Fruit fly (Drosophila melanogaster) whole organism, pupa: ENCODE results near the gene LManIV.
A peak's percentile ranks its signal among the peaks of the same experiment; 100 is the strongest.

Experiments
- CG10348 ChIP-seq: fragments of 200-800 bp; sonication (Bioruptor generic); IDR thresholded peaks from 2 replicates; pipeline ENCODE4 v1.3.6; 2022; ENCODE audit warnings: missing biosample characterization, missing genetic modification characterization
- CG12605 ChIP-seq: fragments of 200-800 bp; sonication (Bioruptor generic); IDR thresholded peaks from 2 replicates; pipeline ENCODE4 v1.3.6; 2022; ENCODE audit warnings: missing biosample characterization, missing genetic modification characterization
- CG13204 ChIP-seq: fragments of 200-800 bp; sonication (Bioruptor generic); optimal IDR thresholded peaks from 2 replicates; lab custom pipeline; 2018; ENCODE audit warnings: missing biosample characterization, mild to moderate bottlenecking, missing genetic modification characterization, moderate library complexity
- CG15710 ChIP-seq: fragments of 200-800 bp; sonication (Bioruptor generic); optimal IDR thresholded peaks from 2 replicates; lab custom pipeline; 2018; ENCODE audit warnings: missing biosample characterization, mild to moderate bottlenecking, missing genetic modification characterization, moderate library complexity
- CG17806 ChIP-seq: fragments of 200-800 bp; sonication (Bioruptor generic); optimal IDR thresholded peaks from 2 replicates; lab custom pipeline; 2018; ENCODE audit warnings: missing biosample characterization, mild to moderate bottlenecking, missing genetic modification characterization, moderate library complexity
- CG32121 ChIP-seq: fragments of 200-800 bp; sonication (Bioruptor generic); IDR thresholded peaks from 2 replicates; pipeline ENCODE4 v1.3.6; 2022; ENCODE audit warnings: missing biosample characterization, missing genetic modification characterization
- CG8159 ChIP-seq: fragments of 200-800 bp; sonication (Bioruptor generic); optimal IDR thresholded peaks from 3 replicates; lab custom pipeline; 2018; ENCODE audit warnings: missing biosample characterization, mild to moderate bottlenecking, missing genetic modification characterization, moderate library complexity
- CG8301 ChIP-seq: fragments of 200-800 bp; sonication (Bioruptor generic); optimal IDR thresholded peaks from 2 replicates; lab custom pipeline; 2018; ENCODE audit warnings: missing biosample characterization, mild to moderate bottlenecking, missing genetic modification characterization
- D1 ChIP-seq: fragments of 200-800 bp; sonication (Bioruptor generic); optimal IDR thresholded peaks from 2 replicates; lab custom pipeline; 2018; ENCODE audit warnings: missing biosample characterization, mild to moderate bottlenecking, missing genetic modification characterization, moderate library complexity
- Ets98B ChIP-seq: fragments of 200-800 bp; sonication (Bioruptor generic); IDR thresholded peaks from 2 replicates; pipeline ENCODE4 v1.3.6; 2022; ENCODE audit warnings: missing biosample characterization, missing genetic modification characterization
- Pif1A ChIP-seq: fragments of 200-800 bp; sonication (Bioruptor generic); optimal IDR thresholded peaks from 3 replicates; lab custom pipeline; 2016; ENCODE audit warnings: missing biosample characterization, missing genetic modification characterization
- gl ChIP-seq: fragments of 200-800 bp; sonication (Bioruptor generic); optimal IDR thresholded peaks from 2 replicates; lab custom pipeline; 2018; ENCODE audit warnings: missing biosample characterization, mild to moderate bottlenecking, missing genetic modification characterization
- rn ChIP-seq: fragments of 200-800 bp; sonication (Bioruptor generic); IDR thresholded peaks from 2 replicates; pipeline ENCODE4 v1.3.6; 2022; ENCODE audit warnings: missing biosample characterization, missing genetic modification characterization

DNA sequence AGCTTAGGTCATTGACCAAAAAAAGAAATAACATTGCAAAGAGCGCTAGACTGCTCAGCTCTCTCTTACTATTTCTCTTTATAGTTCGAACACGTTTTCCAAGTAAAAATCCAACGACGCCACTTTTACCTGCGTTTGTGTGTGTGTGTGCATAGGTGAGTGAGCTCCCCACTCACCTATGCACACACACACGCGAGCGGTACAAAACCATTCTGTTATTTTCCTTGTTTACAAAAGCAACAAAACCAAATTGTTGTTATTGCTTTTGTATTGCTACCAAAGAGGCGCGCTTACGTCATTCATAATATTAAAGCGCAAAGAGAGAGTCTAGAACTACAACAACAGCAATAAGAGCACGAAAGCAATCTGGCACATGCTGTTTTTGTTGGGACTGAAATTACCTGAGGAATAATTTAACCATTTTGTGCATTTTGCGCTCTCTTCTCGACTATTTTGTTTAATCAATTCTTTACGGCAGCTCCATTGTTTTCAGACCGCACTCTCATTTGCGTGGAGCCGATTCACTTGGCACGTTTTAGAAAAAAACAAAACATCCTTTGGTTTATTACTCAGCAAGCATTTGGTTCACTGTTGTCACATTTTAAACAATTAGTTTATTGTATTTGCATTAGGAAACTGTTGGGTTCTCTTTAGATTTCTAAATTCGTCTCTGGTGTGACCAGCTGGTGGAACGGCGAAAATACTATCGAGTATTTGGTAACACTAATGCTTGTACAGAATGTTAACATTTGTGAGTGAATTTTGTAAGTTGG is 32.0 kb downstream of the LManIV start, which contains the start of gene raw:
- no peak for TF ChIP-seq CG15710 (tag; lab: Kevin White, UChicago)
- peak; percentile 35 for TF ChIP-seq Pif1A
- peak; percentile 18 for TF ChIP-seq CG13204 (GFP tag; lab: Kevin White, UChicago)
- no peak for TF ChIP-seq CG10348 (GFP tag; lab: Robert Waterston, UW)
- peak; percentile 34; the same call in 1 of the 2 replicates for TF ChIP-seq Ets98B (GFP tag; lab: Robert Waterston, UW)
- no peak for TF ChIP-seq CG32121 (GFP tag; lab: Robert Waterston, UW)
- no peak for TF ChIP-seq rn (GFP tag; lab: Robert Waterston, UW)
- TF ChIP-seq CG8159 (tag; lab: Kevin White, UChicago), result no peak
- TF ChIP-seq D1 (tag; lab: Kevin White, UChicago), result no peak
- no peak for TF ChIP-seq CG8301 (tag; lab: Kevin White, UChicago)
- no peak for TF ChIP-seq CG17806 (tag; lab: Kevin White, UChicago)
- TF ChIP-seq CG12605 (GFP tag; lab: Robert Waterston, UW), result peak; percentile 22; the same call in 1 of the 2 replicates
- peak; percentile 11 for TF ChIP-seq gl
